Fruit fly (Drosophila melanogaster): ENCODE data around the gene Smn.

Gene Smn

dm6 chr3L:16581201-16581705 is at the start of gene Smn:
Gene Smn (minus strand): TSS chr3L:16581547.
- TF ChIP-seq Sin3A (optimal IDR thresholded peaks at IDR 0.05) (no peak), ttk (optimal IDR thresholded peaks at IDR 0.05) (no peak), h (optimal IDR thresholded peaks at IDR 0.05) (no peak), Myc (optimal IDR thresholded peaks at IDR 0.05) (no peak), psq (optimal IDR thresholded peaks at IDR 0.05) (no peak), insv (optimal IDR thresholded peaks at IDR 0.05) (no peak)

dm6 chr3L:16629793-16630192 is 48.4 kb upstream of the Smn start:
- no peak for TF ChIP-seq ttk (optimal IDR thresholded peaks at IDR 0.05)
- TF ChIP-seq psq (optimal IDR thresholded peaks at IDR 0.05), result no peak
- TF ChIP-seq Myc (optimal IDR thresholded peaks at IDR 0.05), result no peak
- no peak for TF ChIP-seq h (optimal IDR thresholded peaks at IDR 0.05)
- no peak for TF ChIP-seq Sin3A (optimal IDR thresholded peaks at IDR 0.05)

- TF ChIP-seq Sin3A (optimal IDR thresholded peaks at IDR 0.05) (no peak), ttk (optimal IDR thresholded peaks at IDR 0.05) (no peak), h (optimal IDR thresholded peaks at IDR 0.05) (no peak), insv (optimal IDR thresholded peaks at IDR 0.05) (no peak), psq (optimal IDR thresholded peaks at IDR 0.05) (no peak), Myc (optimal IDR thresholded peaks at IDR 0.05) (no peak)
These were observed 44.9 kb upstream of the Smn start for dm6 chr3L:16626199-16626598.

- TF ChIP-seq Sin3A (optimal IDR thresholded peaks at IDR 0.05) (no peak), insv (optimal IDR thresholded peaks at IDR 0.05) (no peak), h (optimal IDR thresholded peaks at IDR 0.05) (no peak), psq (optimal IDR thresholded peaks at IDR 0.05) (no peak), Myc (optimal IDR thresholded peaks at IDR 0.05) (no peak), ttk (optimal IDR thresholded peaks at IDR 0.05) (no peak)
These were observed 33.9 kb upstream of the Smn start, which contains the start of gene Mo25 for dm6 chr3L:16615132-16615709. Gene Mo25 (minus strand): TSS chr3L:16615472.

dm6 chr3L:16612972-16613371 is 31.6 kb upstream of the Smn start:
- no peak for TF ChIP-seq Myc (optimal IDR thresholded peaks at IDR 0.05)
- no peak for TF ChIP-seq psq (optimal IDR thresholded peaks at IDR 0.05)
- TF ChIP-seq Sin3A (optimal IDR thresholded peaks at IDR 0.05), result no peak
- no peak for TF ChIP-seq h (optimal IDR thresholded peaks at IDR 0.05)
- no peak for TF ChIP-seq ttk (optimal IDR thresholded peaks at IDR 0.05)
- no peak for TF ChIP-seq insv (optimal IDR thresholded peaks at IDR 0.05)

- TF ChIP-seq Sin3A (optimal IDR thresholded peaks at IDR 0.05), result no peak
- no peak for TF ChIP-seq ttk (optimal IDR thresholded peaks at IDR 0.05)
These were observed 30.8 kb upstream of the Smn start, which contains the start of gene CG4101 for dm6 chr3L:16612152-16612551. Gene CG4101 (plus strand): TSS chr3L:16612486.

dm6 chr3L:16610201-16610600 is 28.9 kb upstream of the Smn start, which contains the start of gene Prosbeta6:
Gene Prosbeta6 (minus strand): TSS chr3L:16610418.
- TF ChIP-seq Sin3A (optimal IDR thresholded peaks at IDR 0.05) (no peak), ttk (optimal IDR thresholded peaks at IDR 0.05) (no peak), psq (optimal IDR thresholded peaks at IDR 0.05) (no peak), h (optimal IDR thresholded peaks at IDR 0.05) (no peak), Myc (optimal IDR thresholded peaks at IDR 0.05) (no peak), insv (optimal IDR thresholded peaks at IDR 0.05) (no peak)

dm6 chr3L:16609120-16609519 is 27.8 kb upstream of the Smn start, which contains the start of gene CG4098:
Gene CG4098 (minus strand): TSS chr3L:16609347.
- no peak for TF ChIP-seq psq (optimal IDR thresholded peaks at IDR 0.05)
- TF ChIP-seq Myc (optimal IDR thresholded peaks at IDR 0.05), result no peak
- no peak for TF ChIP-seq Sin3A (optimal IDR thresholded peaks at IDR 0.05)
- TF ChIP-seq insv (optimal IDR thresholded peaks at IDR 0.05), result no peak
- no peak for TF ChIP-seq h (optimal IDR thresholded peaks at IDR 0.05)
- no peak for TF ChIP-seq ttk (optimal IDR thresholded peaks at IDR 0.05)

- TF ChIP-seq ttk (optimal IDR thresholded peaks at IDR 0.05), result no peak
- TF ChIP-seq h (optimal IDR thresholded peaks at IDR 0.05), result no peak
- TF ChIP-seq Myc (optimal IDR thresholded peaks at IDR 0.05), result no peak
- no peak for TF ChIP-seq Sin3A (optimal IDR thresholded peaks at IDR 0.05)
- TF ChIP-seq psq (optimal IDR thresholded peaks at IDR 0.05), result no peak
- TF ChIP-seq insv (optimal IDR thresholded peaks at IDR 0.05), result no peak
These were observed 21.4 kb upstream of the Smn start, which contains the start of gene Arts for dm6 chr3L:16602736-16603144. Gene Arts (plus strand): TSS chr3L:16602851.

dm6 chr3L:16594922-16595518 is 13.7 kb upstream of the Smn start, which contains the start of the genes spd-2 and Apl:
Gene spd-2 (minus strand): TSS chr3L:16595014.
Gene Apl (plus strand): TSS chr3L:16595181.
- TF ChIP-seq Sin3A (optimal IDR thresholded peaks at IDR 0.05) (no peak), ttk (optimal IDR thresholded peaks at IDR 0.05) (no peak), Myc (optimal IDR thresholded peaks at IDR 0.05) (no peak), insv (optimal IDR thresholded peaks at IDR 0.05) (no peak), psq (optimal IDR thresholded peaks at IDR 0.05) (no peak), h (optimal IDR thresholded peaks at IDR 0.05) (no peak)

- TF ChIP-seq Myc (optimal IDR thresholded peaks at IDR 0.05), result no peak
- no peak for TF ChIP-seq h (optimal IDR thresholded peaks at IDR 0.05)
- TF ChIP-seq insv (optimal IDR thresholded peaks at IDR 0.05), result no peak
- no peak for TF ChIP-seq Sin3A (optimal IDR thresholded peaks at IDR 0.05)
- TF ChIP-seq ttk (optimal IDR thresholded peaks at IDR 0.05), result no peak
- TF ChIP-seq psq (optimal IDR thresholded peaks at IDR 0.05), result no peak
These were observed 9.5 kb upstream of the Smn start, which contains the start of gene tra for dm6 chr3L:16590860-16591259. Gene tra (minus strand): TSS chr3L:16591050.

dm6 chr3L:16587994-16588622 is 6.8 kb upstream of the Smn start:
- no peak for TF ChIP-seq Myc (optimal IDR thresholded peaks at IDR 0.05)

Measured in Kc167 (cell line).